Fruit fly (Drosophila melanogaster) whole organism, embryonic: ENCODE data around the gene Tg.
A peak's percentile ranks its signal among the peaks of the same experiment; 100 is the strongest.

ENCODE experiments used
- Aef1 ChIP-seq: fragments of 200-800 bp; sonication (Bioruptor generic); IDR thresholded peaks from 3 replicates; pipeline ENCODE4 v1.3.6; 2022; ENCODE audit warnings: missing biosample characterization, missing genetic modification characterization
- BEAF-32 ChIP-seq: fragments of 200-800 bp; sonication (Bioruptor generic); optimal IDR thresholded peaks from 3 replicates; lab custom pipeline; 2017; ENCODE audit warnings: missing biosample characterization, missing genetic modification characterization, mild to moderate bottlenecking, moderate library complexity, missing genetic modification reagents
- Blimp-1 ChIP-seq: fragments of 200-800 bp; sonication (Bioruptor generic); optimal IDR thresholded peaks from 3 replicates; lab custom pipeline; 2018; ENCODE audit warnings: missing biosample characterization, missing genetic modification characterization, mild to moderate bottlenecking, moderate library complexity, missing genetic modification reagents
- CG11247 ChIP-seq: fragments of 200-800 bp; sonication (Bioruptor generic); IDR thresholded peaks from 2 replicates; pipeline ENCODE4 v1.3.6; 2022; ENCODE audit warnings: missing biosample characterization, missing genetic modification characterization
- CG11504 ChIP-seq: fragments of 200-800 bp; sonication (Bioruptor generic); optimal IDR thresholded peaks from 3 replicates; lab custom pipeline; 2019; ENCODE audit warnings: missing biosample characterization, mild to moderate bottlenecking, missing genetic modification characterization, moderate library complexity
- CG11696 ChIP-seq: fragments of 200-800 bp; sonication (Bioruptor generic); IDR thresholded peaks from 2 replicates; pipeline ENCODE4 v1.3.6; 2022; ENCODE audit warnings: missing biosample characterization, missing genetic modification characterization
- CG11723 ChIP-seq: fragments of 200-800 bp; sonication (Bioruptor generic); optimal IDR thresholded peaks from 2 replicates; lab custom pipeline; 2017; ENCODE audit warnings: missing biosample characterization, mild to moderate bottlenecking, missing genetic modification characterization
- CG12219 ChIP-seq: fragments of 200-800 bp; sonication (Bioruptor generic); optimal IDR thresholded peaks from 3 replicates; lab custom pipeline; 2018; ENCODE audit warnings: missing biosample characterization, mild to moderate bottlenecking, missing genetic modification characterization
- CG1529 ChIP-seq: fragments of 200-800 bp; sonication (Bioruptor generic); optimal IDR thresholded peaks from 3 replicates; lab custom pipeline; 2018; ENCODE audit warnings: missing biosample characterization, missing genetic modification characterization
- CG17186 ChIP-seq: fragments of 200-800 bp; sonication (Bioruptor generic); optimal IDR thresholded peaks from 3 replicates; lab custom pipeline; 2017; ENCODE audit warnings: missing biosample characterization, missing genetic modification reagents, missing genetic modification characterization
- CG17385 ChIP-seq: fragments of 200-800 bp; sonication (Bioruptor generic); optimal IDR thresholded peaks from 3 replicates; lab custom pipeline; 2018; ENCODE audit warnings: missing biosample characterization, mild to moderate bottlenecking, missing genetic modification characterization
- CG17802 ChIP-seq: fragments of 200-800 bp; sonication (Bioruptor generic); optimal IDR thresholded peaks from 2 replicates; lab custom pipeline; 2018; ENCODE audit warnings: missing biosample characterization, mild to moderate bottlenecking, missing genetic modification characterization, moderate library complexity
- CG30403 ChIP-seq: fragments of 200-800 bp; sonication (Bioruptor generic); optimal IDR thresholded peaks from 3 replicates; lab custom pipeline; 2016; ENCODE audit warnings: missing biosample characterization, missing genetic modification characterization
- CG31224 ChIP-seq: fragments of 200-800 bp; sonication (Bioruptor generic); IDR thresholded peaks from 2 replicates; pipeline ENCODE4 v1.3.6; 2022; ENCODE audit warnings: missing biosample characterization, missing genetic modification characterization
- CG33557 ChIP-seq: fragments of 200-800 bp; sonication (Bioruptor generic); optimal IDR thresholded peaks from 2 replicates; lab custom pipeline; 2019; ENCODE audit warnings: missing biosample characterization, mild to moderate bottlenecking, missing genetic modification characterization, moderate library complexity
- CG42726 ChIP-seq: fragments of 200-800 bp; sonication (Bioruptor generic); IDR thresholded peaks from 2 replicates; pipeline ENCODE4 v1.3.6; 2022; ENCODE audit warnings: missing biosample characterization, missing genetic modification characterization; ENCODE audit not compliant: partially characterized antibody
- CG4730 ChIP-seq: fragments of 200-800 bp; sonication (Bioruptor generic); IDR thresholded peaks from 2 replicates; pipeline ENCODE4 v1.3.6; 2022; ENCODE audit warnings: missing biosample characterization, missing genetic modification characterization
- CG5953 ChIP-seq: fragments of 200-800 bp; sonication (Bioruptor generic); IDR thresholded peaks from 2 replicates; pipeline ENCODE4 v1.3.6; 2022; ENCODE audit warnings: missing biosample characterization, missing genetic modification characterization
- CG6683 ChIP-seq: fragments of 200-800 bp; sonication (Bioruptor generic); optimal IDR thresholded peaks from 2 replicates; lab custom pipeline; 2017; ENCODE audit warnings: missing biosample characterization, mild to moderate bottlenecking, missing genetic modification characterization, missing genetic modification reagents
- CG8944 ChIP-seq: fragments of 200-800 bp; sonication (Bioruptor generic); optimal IDR thresholded peaks from 3 replicates; lab custom pipeline; 2016; ENCODE audit warnings: missing biosample characterization, missing genetic modification characterization
- CG9609 ChIP-seq: fragments of 200-800 bp; sonication (Bioruptor generic); optimal IDR thresholded peaks from 3 replicates; lab custom pipeline; 2016; ENCODE audit warnings: missing biosample characterization, missing genetic modification characterization
- CG9932 ChIP-seq: fragments of 200-800 bp; sonication (Bioruptor generic); IDR thresholded peaks from 2 replicates; pipeline ENCODE4 v1.3.6; 2022; ENCODE audit warnings: missing biosample characterization, missing genetic modification characterization
- CHES-1-like ChIP-seq: fragments of 200-800 bp; sonication (Bioruptor generic); optimal IDR thresholded peaks from 2 replicates; lab custom pipeline; 2016; ENCODE audit warnings: missing biosample characterization, missing genetic modification characterization
- Dek ChIP-seq: fragments of 200-800 bp; sonication (Bioruptor generic); optimal IDR thresholded peaks from 3 replicates; lab custom pipeline; 2019; ENCODE audit warnings: missing biosample characterization, mild to moderate bottlenecking, missing genetic modification characterization, moderate library complexity
- Dref ChIP-seq: fragments of 200-800 bp; sonication (Bioruptor generic); IDR thresholded peaks from 2 replicates; pipeline ENCODE4 v1.3.6; 2022; ENCODE audit warnings: missing biosample characterization, missing genetic modification characterization
- ERR ChIP-seq: fragments of 200-800 bp; sonication (Bioruptor generic); optimal IDR thresholded peaks from 2 replicates; lab custom pipeline; 2016; ENCODE audit warnings: missing biosample characterization, missing genetic modification characterization
- Hr3 ChIP-seq: fragments of 200-800 bp; sonication (Bioruptor generic); optimal IDR thresholded peaks from 3 replicates; lab custom pipeline; 2016; ENCODE audit warnings: missing biosample characterization, missing genetic modification characterization
- Jarid2 ChIP-seq: fragments of 200-800 bp; sonication (Bioruptor generic); optimal IDR thresholded peaks from 3 replicates; lab custom pipeline; 2017; ENCODE audit warnings: mild to moderate bottlenecking, missing biosample characterization, missing genetic modification reagents, missing genetic modification characterization
- Lim3 ChIP-seq: fragments of 200-800 bp; sonication (Bioruptor generic); IDR thresholded peaks from 2 replicates; pipeline ENCODE4 v1.3.6; 2022; ENCODE audit warnings: missing biosample characterization, missing genetic modification characterization
- MBD-R2 ChIP-seq: fragments of 200-800 bp; sonication (Bioruptor generic); IDR thresholded peaks from 2 replicates; pipeline ENCODE4 v1.3.6; 2022; ENCODE audit warnings: missing biosample characterization, missing genetic modification characterization
- Mad ChIP-seq: fragments of 200-800 bp; sonication (Bioruptor generic); optimal IDR thresholded peaks from 2 replicates; lab custom pipeline; 2016; ENCODE audit warnings: missing biosample characterization, missing genetic modification characterization
- Meics ChIP-seq: fragments of 200-800 bp; sonication (Bioruptor generic); optimal IDR thresholded peaks from 2 replicates; lab custom pipeline; 2017; ENCODE audit warnings: missing biosample characterization, mild to moderate bottlenecking, missing genetic modification characterization
- Neu2 ChIP-seq: fragments of 200-800 bp; sonication (Bioruptor generic); optimal IDR thresholded peaks from 3 replicates; lab custom pipeline; 2016; ENCODE audit warnings: missing biosample characterization, missing genetic modification characterization, borderline replicate concordance
- Ravus ChIP-seq: fragments of 200-800 bp; sonication (Bioruptor generic); IDR thresholded peaks from 2 replicates; pipeline ENCODE4 v1.3.6; 2022; ENCODE audit warnings: missing biosample characterization, missing genetic modification characterization
- Usf ChIP-seq: fragments of 200-800 bp; sonication (Bioruptor generic); optimal IDR thresholded peaks from 2 replicates; lab custom pipeline; 2017; ENCODE audit warnings: missing genotype, missing biosample characterization, missing genetic modification characterization
- Xrp1 ChIP-seq: fragments of 200-800 bp; sonication (Bioruptor generic); IDR thresholded peaks from 2 replicates; pipeline ENCODE4 v1.3.6; 2022; ENCODE audit warnings: missing biosample characterization, missing genetic modification characterization
- ab ChIP-seq: fragments of 200-800 bp; sonication (Bioruptor generic); optimal IDR thresholded peaks from 2 replicates; lab custom pipeline; 2016; ENCODE audit warnings: missing biosample characterization, missing genetic modification characterization
- al ChIP-seq: fragments of 200-800 bp; sonication (Bioruptor generic); IDR thresholded peaks from 2 replicates; pipeline ENCODE4 v1.3.6; 2022; ENCODE audit warnings: missing biosample characterization, missing genetic modification characterization
- chn ChIP-seq: fragments of 200-800 bp; sonication (Bioruptor generic); optimal IDR thresholded peaks from 2 replicates; lab custom pipeline; 2016; ENCODE audit warnings: missing biosample characterization, missing genetic modification characterization
- dimm ChIP-seq: fragments of 200-800 bp; sonication (Bioruptor generic); IDR thresholded peaks from 2 replicates; pipeline ENCODE4 v1.3.6; 2022; ENCODE audit warnings: missing biosample characterization, missing genetic modification characterization
- gfzf ChIP-seq: fragments of 200-800 bp; sonication (Bioruptor generic); optimal IDR thresholded peaks from 2 replicates; lab custom pipeline; 2016; ENCODE audit warnings: missing biosample characterization, mild to moderate bottlenecking, missing genetic modification characterization, moderate library complexity
- gsb ChIP-seq: fragments of 200-800 bp; sonication (Bioruptor generic); IDR thresholded peaks from 2 replicates; pipeline ENCODE4 v1.3.6; 2022; ENCODE audit warnings: missing biosample characterization, missing genetic modification characterization
- hkb ChIP-seq, 2 experiments: fragments of 200-800 bp in 1 of 2; fragments of >200 bp in 1 of 2; sonication (Bioruptor generic) in 1 of 2; IDR thresholded peaks in 1 of 2; optimal IDR thresholded peaks in 1 of 2; 2 replicates each; pipeline versions ENCODE4 v1.3.6 to Lab custom; 2017 to 2022; ENCODE audit warnings: missing biosample characterization in 1 of 2, missing genetic modification characterization in 1 of 2
- jing ChIP-seq: fragments of 200-800 bp; sonication (Bioruptor generic); optimal IDR thresholded peaks from 2 replicates; lab custom pipeline; 2018; ENCODE audit warnings: missing biosample characterization, mild to moderate bottlenecking, missing genetic modification characterization
- p53 ChIP-seq: fragments of 200-800 bp; sonication (Bioruptor generic); optimal IDR thresholded peaks from 2 replicates; lab custom pipeline; 2016; ENCODE audit warnings: missing biosample characterization, missing genetic modification characterization
- sd ChIP-seq: fragments of 200-800 bp; sonication (Bioruptor generic); optimal IDR thresholded peaks from 3 replicates; lab custom pipeline; 2018; ENCODE audit warnings: missing biosample characterization, mild to moderate bottlenecking, missing genetic modification characterization, moderate library complexity
- sisA ChIP-seq: fragments of 200-800 bp; sonication (Bioruptor generic); IDR thresholded peaks from 2 replicates; pipeline ENCODE4 v1.3.6; 2022; ENCODE audit warnings: missing biosample characterization, missing genetic modification characterization
- tll ChIP-seq, 2 experiments: fragments of 200-800 bp in 1 of 2; fragments of >200 bp in 1 of 2; sonication (Bioruptor generic) in 1 of 2; optimal IDR thresholded peaks; 2 replicates each; lab custom pipeline; 2017 to 2019; ENCODE audit warnings: missing biosample characterization in 2 of 2, missing genetic modification characterization in 2 of 2, mild to moderate bottlenecking in 1 of 2, moderate library complexity in 1 of 2
- ttk ChIP-seq: fragments of 200-800 bp; sonication (Bioruptor generic); IDR thresholded peaks from 2 replicates; pipeline ENCODE4 v2.1.2; 2022; ENCODE audit warnings: missing biosample characterization, missing genetic modification characterization
- unpg ChIP-seq: fragments of 200-800 bp; sonication (Bioruptor generic); optimal IDR thresholded peaks from 3 replicates; lab custom pipeline; 2018; ENCODE audit warnings: missing biosample characterization, mild to moderate bottlenecking, missing genetic modification characterization, moderate library complexity

Gene Tg

DNA sequence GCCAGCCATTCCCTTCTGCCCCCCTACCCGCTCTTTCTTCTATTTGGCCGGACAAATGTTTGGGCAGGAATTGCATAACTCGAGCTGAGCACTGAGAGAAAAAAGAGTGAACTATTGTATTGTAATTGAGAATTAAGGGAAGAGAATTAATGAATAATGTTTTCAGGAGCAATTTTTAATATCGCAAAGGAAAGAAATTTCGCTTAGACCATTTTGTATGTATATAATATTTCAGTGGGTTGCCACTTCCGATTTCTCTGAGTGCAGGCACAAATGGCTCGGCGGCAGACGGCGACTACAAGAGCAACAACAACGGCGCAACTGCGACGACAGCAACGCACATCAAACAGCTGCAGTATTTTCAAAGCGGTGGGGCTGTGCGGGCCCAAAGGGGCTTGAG, 46.6 kb upstream of the Tg start (continued):
- TF ChIP-seq CG8944 (GFP tag; lab: Kevin White, UChicago) (peak; percentile 70), gsb (GFP tag; lab: Robert Waterston, UW) (peak; percentile 67), Jarid2 (GFP tag; lab: Kevin White, UChicago) (peak; percentile 20), CG11723 (GFP tag; lab: Kevin White, UChicago) (peak; percentile 61), CG4730 (GFP tag; lab: Robert Waterston, UW) (peak; percentile 69), gfzf (GFP tag; lab: Kevin White, UChicago) (no peak), CG42726 (GFP tag; lab: Robert Waterston, UW) (no peak), Usf (no peak), CG31224 (GFP tag; lab: Robert Waterston, UW) (peak; percentile 28; the same call in 1 of the 2 replicates), MBD-R2 (peak; percentile 34; the same call in 1 of the 2 replicates), Dek (tag; lab: Kevin White, UChicago) (peak; percentile 51), ttk (peak; percentile 87), CHES-1-like (peak; percentile 42), p53 (GFP tag; lab: Kevin White, UChicago) (peak; percentile 8), Ravus (GFP tag; lab: Robert Waterston, UW) (peak; percentile 53), CG12219 (GFP tag; lab: Kevin White, UChicago) (peak; percentile 73), Blimp-1 (GFP tag; lab: Kevin White, UChicago) (peak; percentile 64), CG17385 (GFP tag; lab: Kevin White, UChicago) (peak; percentile 76), CG5953 (GFP tag; lab: Robert Waterston, UW) (peak; percentile 70; the same call in 1 of the 2 replicates), sd (tag; lab: Kevin White, UChicago) (no peak), CG17186 (no peak), Hr3 (GFP tag; lab: Kevin White, UChicago) (peak; percentile 70), jing (GFP tag; lab: Kevin White, UChicago) (peak; percentile 59), Neu2 (GFP tag; lab: Kevin White, UChicago) (no peak), CG9609 (GFP tag; lab: Kevin White, UChicago) (peak; percentile 51), CG1529 (peak; percentile 40), CG11696 (GFP tag; lab: Robert Waterston, UW) (peak; percentile 47; the same call in 1 of the 2 replicates), Meics (peak; percentile 53), CG11247 (GFP tag; lab: Robert Waterston, UW) (no peak), Aef1 (GFP tag; lab: Robert Waterston, UW) (peak; percentile 82), al (GFP tag; lab: Robert Waterston, UW) (peak; percentile 36; the same call in 1 of the 2 replicates), CG33557 (GFP tag; lab: Kevin White, UChicago) (no peak), ab (GFP tag; lab: Kevin White, UChicago) (no peak), CG6683 (GFP tag; lab: Kevin White, UChicago) (peak; percentile 5), Dref (GFP tag; lab: Robert Waterston, UW) (no peak), Mad (GFP tag; lab: Kevin White, UChicago) (peak; percentile 67), Lim3 (peak; percentile 62; the same call in 1 of the 2 replicates), hkb (optimal IDR thresholded peaks at IDR 0.05; lab: Kevin White, UChicago) (no peak), hkb (GFP tag; IDR thresholded peaks at IDR 0.05; lab: Robert Waterston, UW) (peak; percentile 90), CG11504 (tag; lab: Kevin White, UChicago) (peak; percentile 90), dimm (GFP tag; lab: Robert Waterston, UW) (peak; percentile 43), tll (GFP tag; optimal IDR thresholded peaks at IDR 0.05; lab: Kevin White, UChicago) (no peak), sisA (peak; percentile 84), BEAF-32 (GFP tag; lab: Kevin White, UChicago) (no peak), CG30403 (GFP tag; lab: Kevin White, UChicago) (peak; percentile 83), CG17802 (tag; lab: Kevin White, UChicago) (peak; percentile 8), CG9932 (GFP tag; lab: Robert Waterston, UW) (peak; percentile 30; the same call in 1 of the 2 replicates), Xrp1 (GFP tag; lab: Robert Waterston, UW) (peak; percentile 85), unpg (GFP tag; lab: Kevin White, UChicago) (peak; percentile 82), ERR (no peak), chn (peak; percentile 66)
